Worm (Caenorhabditis elegans): ENCODE measurements around the gene acl-7.

- TF ChIP-seq lsy-2 (tag; optimal IDR thresholded peaks at IDR 0.05) (no peak), ces-1 (GFP tag; optimal IDR thresholded peaks at IDR 0.05) (no peak), nhr-19 (GFP tag; conservative IDR thresholded peaks at IDR 0.05) (no peak), irx-1 (tag; optimal IDR thresholded peaks at IDR 0.05) (no peak), dpl-1 (GFP tag; optimal IDR thresholded peaks at IDR 0.05) (no peak), zag-1 (tag; optimal IDR thresholded peaks at IDR 0.05) (no peak), lin-15B (tag; optimal IDR thresholded peaks at IDR 0.05) (no peak)
Measured at ce11 chrII:12813253-12813652, 3.0 kb downstream of the acl-7 start.
